Worm (Caenorhabditis elegans): ENCODE results near the gene srh-174.

- TF ChIP-seq unc-3 (GFP tag; conservative IDR thresholded peaks at IDR 0.05): no peak
- TF ChIP-seq unc-3 (tag; optimal IDR thresholded peaks at IDR 0.05): no peak
- TF ChIP-seq madf-2 (tag; optimal IDR thresholded peaks at IDR 0.05): no peak
- TF ChIP-seq pha-4 (tag; optimal IDR thresholded peaks at IDR 0.05): no peak
- no peak for TF ChIP-seq lin-11 (tag; optimal IDR thresholded peaks at IDR 0.05)
- TF ChIP-seq hlh-6 (tag; optimal IDR thresholded peaks at IDR 0.05): no peak
- no peak for TF ChIP-seq unc-86 (tag; optimal IDR thresholded peaks at IDR 0.05)
- TF ChIP-seq hlh-13 (GFP tag; optimal IDR thresholded peaks at IDR 0.05): no peak
- TF ChIP-seq unc-55 (GFP tag; optimal IDR thresholded peaks at IDR 0.05): no peak
These were observed 41.8 kb downstream of the srh-174 start, which contains the start of gene srh-109 for ce11 chrV:17220345-17220744.

All from whole organism, late embryonic.